Fruit fly (Drosophila melanogaster) whole organism, embryonic: ENCODE results near the gene qtc.

Source experiments
- Bgb ChIP-seq: fragments of 200-800 bp; sonication (Bioruptor generic); IDR thresholded peaks from 2 replicates; pipeline ENCODE4 v1.3.6; 2022; ENCODE audit warnings: missing biosample characterization, missing genetic modification characterization; ENCODE audit not compliant: partially characterized antibody
- CG10147 ChIP-seq: fragments of 200-800 bp; sonication (Bioruptor generic); optimal IDR thresholded peaks from 2 replicates; lab custom pipeline; 2019; ENCODE audit warnings: missing biosample characterization, mild to moderate bottlenecking, missing genetic modification characterization, moderate library complexity
- CG10267 ChIP-seq: fragments of 200-800 bp; sonication (Bioruptor generic); optimal IDR thresholded peaks from 2 replicates; lab custom pipeline; 2018; ENCODE audit warnings: missing biosample characterization, mild to moderate bottlenecking, missing genetic modification characterization, moderate library complexity
- CG10431 ChIP-seq: fragments of 200-800 bp; sonication (Bioruptor generic); optimal IDR thresholded peaks from 3 replicates; lab custom pipeline; 2018; ENCODE audit warnings: missing biosample characterization, mild to moderate bottlenecking, missing genetic modification characterization
- CG10543 ChIP-seq: fragments of 200-800 bp; sonication (Bioruptor generic); optimal IDR thresholded peaks from 3 replicates; lab custom pipeline; 2017; ENCODE audit warnings: missing biosample characterization, mild to moderate bottlenecking, missing genetic modification characterization, moderate library complexity
- CG10654 ChIP-seq: fragments of 200-800 bp; sonication (Bioruptor generic); optimal IDR thresholded peaks from 2 replicates; lab custom pipeline; 2016; ENCODE audit warnings: missing biosample characterization, missing genetic modification characterization
- CG10959 ChIP-seq: fragments of 200-800 bp; sonication (Bioruptor generic); IDR thresholded peaks from 2 replicates; pipeline ENCODE4 v1.3.6; 2022; ENCODE audit warnings: missing biosample characterization, missing genetic modification characterization
- CG10979 ChIP-seq: fragments of 200-800 bp; sonication (Bioruptor generic); optimal IDR thresholded peaks from 2 replicates; lab custom pipeline; 2018; ENCODE audit warnings: missing biosample characterization, mild to moderate bottlenecking, missing genetic modification characterization, moderate library complexity
- CG11093 ChIP-seq: fragments of 200-800 bp; sonication (Bioruptor generic); IDR thresholded peaks from 3 replicates; pipeline ENCODE4 v1.3.6; 2022; ENCODE audit warnings: missing biosample characterization, missing genetic modification characterization
- CG1647 ChIP-seq: fragments of 200-800 bp; sonication (Bioruptor generic); optimal IDR thresholded peaks from 3 replicates; lab custom pipeline; 2016; ENCODE audit warnings: missing biosample characterization, missing genetic modification characterization
- CG17385 ChIP-seq: fragments of 200-800 bp; sonication (Bioruptor generic); optimal IDR thresholded peaks from 3 replicates; lab custom pipeline; 2018; ENCODE audit warnings: missing biosample characterization, mild to moderate bottlenecking, missing genetic modification characterization
- CG18619 ChIP-seq: fragments of 200-800 bp; sonication (Bioruptor generic); optimal IDR thresholded peaks from 3 replicates; lab custom pipeline; 2017; ENCODE audit warnings: missing biosample characterization, mild to moderate bottlenecking, missing genetic modification characterization
- CG2120 ChIP-seq: fragments of 200-800 bp; sonication (Bioruptor generic); optimal IDR thresholded peaks from 3 replicates; lab custom pipeline; 2016; ENCODE audit warnings: missing biosample characterization, missing genetic modification characterization
- CG2202 ChIP-seq: fragments of 200-800 bp; sonication (Bioruptor generic); optimal IDR thresholded peaks from 2 replicates; lab custom pipeline; 2018; ENCODE audit warnings: missing biosample characterization, mild to moderate bottlenecking, missing genetic modification characterization
- CG30403 ChIP-seq: fragments of 200-800 bp; sonication (Bioruptor generic); optimal IDR thresholded peaks from 3 replicates; lab custom pipeline; 2016; ENCODE audit warnings: missing biosample characterization, missing genetic modification characterization
- CG31365 ChIP-seq: fragments of 200-800 bp; sonication (Bioruptor generic); optimal IDR thresholded peaks from 2 replicates; lab custom pipeline; 2018; ENCODE audit warnings: missing biosample characterization, mild to moderate bottlenecking, missing genetic modification characterization
- CG34224 ChIP-seq: fragments of 200-800 bp; sonication (Bioruptor generic); IDR thresholded peaks from 3 replicates; pipeline ENCODE4 v1.3.6; 2022; ENCODE audit warnings: missing biosample characterization, missing genetic modification characterization; ENCODE audit not compliant: partially characterized antibody
- CG34376 ChIP-seq: fragments of 200-800 bp; sonication (Bioruptor generic); optimal IDR thresholded peaks from 2 replicates; lab custom pipeline; 2018; ENCODE audit warnings: missing biosample characterization, mild to moderate bottlenecking, missing genetic modification characterization
- CG4360 ChIP-seq: fragments of 200-800 bp; sonication (Bioruptor generic); IDR thresholded peaks from 2 replicates; pipeline ENCODE4 v1.3.6; 2022; ENCODE audit warnings: missing biosample characterization, missing genetic modification characterization
- CG6254 ChIP-seq: fragments of 200-800 bp; sonication (Bioruptor generic); optimal IDR thresholded peaks from 3 replicates; lab custom pipeline; 2017; ENCODE audit warnings: mild to moderate bottlenecking, missing biosample characterization, missing genetic modification reagents, missing genetic modification characterization
- CG6791 ChIP-seq: fragments of 200-800 bp; sonication (Bioruptor generic); IDR thresholded peaks from 3 replicates; pipeline ENCODE4 v1.3.6; 2022; ENCODE audit warnings: missing biosample characterization, missing genetic modification characterization; ENCODE audit not compliant: partially characterized antibody
- CG7271 ChIP-seq: fragments of 200-800 bp; sonication (Bioruptor generic); optimal IDR thresholded peaks from 2 replicates; lab custom pipeline; 2018; ENCODE audit warnings: missing biosample characterization, mild to moderate bottlenecking, missing genetic modification characterization, moderate library complexity
- CHES-1-like ChIP-seq: fragments of 200-800 bp; sonication (Bioruptor generic); optimal IDR thresholded peaks from 2 replicates; lab custom pipeline; 2016; ENCODE audit warnings: missing biosample characterization, missing genetic modification characterization
- E2f1 ChIP-seq: fragments of 200-800 bp; sonication (Bioruptor generic); IDR thresholded peaks from 2 replicates; pipeline ENCODE4 v1.3.6; 2022; ENCODE audit warnings: missing biosample characterization, missing genetic modification characterization
- Eip74EF ChIP-seq, 2 experiments: fragments of 200-800 bp in 1 of 2; fragments of >200 bp in 1 of 2; sonication (Bioruptor generic) in 1 of 2; optimal IDR thresholded peaks; 2 replicates each; lab custom pipeline; 2017 to 2019; ENCODE audit warnings: missing biosample characterization in 2 of 2, missing genetic modification characterization in 2 of 2, mild to moderate bottlenecking in 1 of 2, moderate library complexity in 1 of 2
- HmgZ ChIP-seq: fragments of 200-800 bp; sonication (Bioruptor generic); optimal IDR thresholded peaks from 2 replicates; lab custom pipeline; 2018; ENCODE audit warnings: missing biosample characterization, mild to moderate bottlenecking, missing genetic modification characterization
- Lpt ChIP-seq: fragments of >200 bp; optimal IDR thresholded peaks from 2 replicates; lab custom pipeline; 2018; ENCODE audit warnings: missing biosample characterization, missing genetic modification characterization
- MBD-R2 ChIP-seq: fragments of 200-800 bp; sonication (Bioruptor generic); IDR thresholded peaks from 2 replicates; pipeline ENCODE4 v1.3.6; 2022; ENCODE audit warnings: missing biosample characterization, missing genetic modification characterization
- Nf-YB ChIP-seq: fragments of 200-800 bp; sonication (Bioruptor generic); optimal IDR thresholded peaks from 3 replicates; lab custom pipeline; 2019; ENCODE audit warnings: missing biosample characterization, mild to moderate bottlenecking, missing genetic modification characterization, moderate library complexity
- Xbp1 ChIP-seq: fragments of 200-800 bp; sonication (Bioruptor generic); optimal IDR thresholded peaks from 3 replicates; lab custom pipeline; 2016; ENCODE audit warnings: missing biosample characterization, mild to moderate bottlenecking, missing genetic modification characterization
- amos ChIP-seq: fragments of 200-800 bp; sonication (Bioruptor generic); IDR thresholded peaks from 2 replicates; pipeline ENCODE4 v1.3.6; 2022; ENCODE audit warnings: missing biosample characterization, missing genetic modification characterization; ENCODE audit not compliant: partially characterized antibody
- az2 ChIP-seq: fragments of 200-800 bp; sonication (Bioruptor generic); optimal IDR thresholded peaks from 3 replicates; lab custom pipeline; 2016; ENCODE audit warnings: missing biosample characterization, missing genetic modification characterization
- bab2 ChIP-seq: fragments of 200-800 bp; sonication (Bioruptor generic); optimal IDR thresholded peaks from 2 replicates; lab custom pipeline; 2016; ENCODE audit warnings: missing biosample characterization, missing genetic modification characterization
- br ChIP-seq: fragments of >200 bp; optimal IDR thresholded peaks from 2 replicates; lab custom pipeline; 2017
- crc ChIP-seq: fragments of 200-800 bp; sonication (Bioruptor generic); optimal IDR thresholded peaks from 2 replicates; lab custom pipeline; 2016; ENCODE audit warnings: missing biosample characterization, missing genetic modification characterization
- en ChIP-seq: fragments of 200-800 bp; sonication (Bioruptor generic); optimal IDR thresholded peaks from 2 replicates; lab custom pipeline; 2016; ENCODE audit warnings: missing biosample characterization, missing genetic modification characterization
- gem ChIP-seq: fragments of 200-800 bp; sonication (Bioruptor generic); optimal IDR thresholded peaks from 2 replicates; lab custom pipeline; 2019; ENCODE audit warnings: missing biosample characterization, mild to moderate bottlenecking, missing genetic modification characterization, moderate library complexity
- gt ChIP-seq: fragments of 200-800 bp; sonication (Bioruptor generic); IDR thresholded peaks from 2 replicates; pipeline ENCODE4 v1.3.6; 2022; ENCODE audit warnings: missing biosample characterization, missing genetic modification characterization
- h ChIP-seq: fragments of >200 bp; optimal IDR thresholded peaks from 2 replicates; lab custom pipeline; 2017
- her ChIP-seq: fragments of 200-800 bp; sonication (Bioruptor generic); optimal IDR thresholded peaks from 2 replicates; lab custom pipeline; 2016; ENCODE audit warnings: missing biosample characterization, missing genetic modification characterization
- jumu ChIP-seq: fragments of 200-800 bp; sonication (Bioruptor generic); optimal IDR thresholded peaks from 3 replicates; lab custom pipeline; 2016; ENCODE audit warnings: missing biosample characterization, missing genetic modification characterization
- klu ChIP-seq: fragments of 200-800 bp; sonication (Bioruptor generic); IDR thresholded peaks from 2 replicates; pipeline ENCODE4 v1.3.6; 2022; ENCODE audit warnings: missing biosample characterization, missing genetic modification characterization
- lab ChIP-seq: fragments of 200-800 bp; sonication (Bioruptor generic); optimal IDR thresholded peaks from 3 replicates; lab custom pipeline; 2017; ENCODE audit warnings: missing biosample characterization, missing genetic modification characterization, mild to moderate bottlenecking, moderate library complexity, missing genetic modification reagents
- lov ChIP-seq, 2 experiments: fragments of 200-800 bp in 1 of 2; fragments of >200 bp in 1 of 2; sonication (Bioruptor generic) in 1 of 2; IDR thresholded peaks in 1 of 2; optimal IDR thresholded peaks in 1 of 2; 2 replicates in 1 of 2; 3 replicates in 1 of 2; pipeline versions ENCODE4 v1.3.6 to Lab custom; 2017 to 2022; ENCODE audit warnings: missing biosample characterization in 1 of 2, missing genetic modification characterization in 1 of 2
- nerfin-2 ChIP-seq: fragments of 200-800 bp; sonication (Bioruptor generic); IDR thresholded peaks from 2 replicates; pipeline ENCODE4 v1.3.6; 2022; ENCODE audit warnings: missing biosample characterization, missing genetic modification characterization; ENCODE audit not compliant: partially characterized antibody
- phol ChIP-seq: fragments of 200-800 bp; sonication (Bioruptor generic); optimal IDR thresholded peaks from 3 replicates; lab custom pipeline; 2018; ENCODE audit warnings: missing biosample characterization, mild to moderate bottlenecking, missing genetic modification characterization, moderate library complexity
- pnt ChIP-seq: fragments of 200-800 bp; sonication (Bioruptor generic); optimal IDR thresholded peaks from 3 replicates; lab custom pipeline; 2016; ENCODE audit warnings: missing biosample characterization, missing genetic modification characterization
- sens ChIP-seq: fragments of 200-800 bp; sonication (Bioruptor generic); peaks from one replicate; lab custom pipeline; 2016; ENCODE audit warnings: missing biosample characterization, missing genetic modification characterization
- shn ChIP-seq: fragments of 200-800 bp; sonication (Bioruptor generic); optimal IDR thresholded peaks from 3 replicates; lab custom pipeline; 2016; ENCODE audit warnings: missing biosample characterization, missing genetic modification characterization
- sqz ChIP-seq: fragments of 200-800 bp; sonication (Bioruptor generic); optimal IDR thresholded peaks from 3 replicates; lab custom pipeline; 2018; ENCODE audit warnings: missing biosample characterization, mild to moderate bottlenecking, missing genetic modification characterization
- trem ChIP-seq: fragments of 200-800 bp; optimal IDR thresholded peaks from 3 replicates; lab custom pipeline; 2019; ENCODE audit warnings: missing biosample characterization, mild to moderate bottlenecking, missing genetic modification characterization, moderate library complexity

The qtc gene

DNA sequence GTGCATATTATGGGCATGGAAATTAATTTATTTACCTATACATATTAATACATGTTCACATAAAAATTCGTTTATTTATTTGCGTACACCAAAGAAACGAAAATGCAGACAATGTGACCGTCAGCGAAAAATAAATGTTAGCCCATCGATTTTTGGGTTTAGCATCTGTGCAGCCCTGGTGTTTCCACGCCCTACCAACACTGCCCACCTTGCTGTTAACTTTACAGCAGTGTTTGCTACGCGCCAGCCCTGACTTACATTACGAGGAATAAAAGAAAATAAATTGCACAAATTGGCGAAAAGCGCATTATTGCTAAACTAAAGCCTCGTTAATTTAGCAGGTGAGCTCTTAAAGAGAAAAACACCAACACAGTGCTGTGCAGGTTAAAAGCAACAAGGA lies 17.6 kb upstream of the qtc start, which contains the start of the genes CG33995, CG44000 and CG44001 (continued):
- TF ChIP-seq amos (GFP tag; lab: Robert Waterston, UW): peak; percentile 43; the same call in 1 of the 2 replicates
- TF ChIP-seq gt (GFP tag; lab: Robert Waterston, UW): no peak
- no peak for TF ChIP-seq nerfin-2 (GFP tag; lab: Robert Waterston, UW)
- peak; percentile 47 for TF ChIP-seq CG10543 (GFP tag; lab: Kevin White, UChicago)
- peak; percentile 45 for TF ChIP-seq en (GFP tag; lab: Kevin White, UChicago)
- peak; percentile 56 for TF ChIP-seq CHES-1-like
- peak; percentile 52 for TF ChIP-seq shn (GFP tag; lab: Kevin White, UChicago)
- TF ChIP-seq CG4360 (GFP tag; lab: Robert Waterston, UW): no peak
- TF ChIP-seq Eip74EF (GFP tag; optimal IDR thresholded peaks at IDR 0.05; lab: Kevin White, UChicago): no peak
- TF ChIP-seq CG10267: peak; percentile 97
- TF ChIP-seq lab: peak; percentile 47
- TF ChIP-seq Lpt (GFP tag; lab: Kevin White, UChicago): no peak
- peak; percentile 45 for TF ChIP-seq CG10654 (GFP tag; lab: Kevin White, UChicago)
- peak; percentile 94 for TF ChIP-seq MBD-R2 (GFP tag; lab: Robert Waterston, UW)
- no peak for TF ChIP-seq CG17385 (GFP tag; lab: Kevin White, UChicago)
- peak; percentile 16 for TF ChIP-seq CG1647 (GFP tag; lab: Kevin White, UChicago)
- peak; percentile 93 for TF ChIP-seq sens (GFP tag; lab: Kevin White, UChicago)
- peak; percentile 66 for TF ChIP-seq phol
- TF ChIP-seq CG7271 (tag; lab: Kevin White, UChicago): peak; percentile 3
- TF ChIP-seq br (lab: Kevin White, UChicago): no peak
- TF ChIP-seq CG11093 (GFP tag; lab: Robert Waterston, UW): no peak
- no peak for TF ChIP-seq h (lab: Kevin White, UChicago)
- TF ChIP-seq gem (tag; lab: Kevin White, UChicago): peak; percentile 45
- no peak for TF ChIP-seq CG31365 (tag; lab: Kevin White, UChicago)
- TF ChIP-seq Bgb: peak; percentile 46
- TF ChIP-seq bab2: peak; percentile 46
- TF ChIP-seq HmgZ (tag; lab: Kevin White, UChicago): peak; percentile 86
- TF ChIP-seq CG10979: peak; percentile 7
- no peak for TF ChIP-seq CG10147
- 0 out of 3 replicates have a peak, but pooled peaks have one; percentile 18 for TF ChIP-seq CG34224 (GFP tag; lab: Robert Waterston, UW)
- no peak for TF ChIP-seq CG10959 (GFP tag; lab: Robert Waterston, UW)
- peak; percentile 23 for TF ChIP-seq sqz (GFP tag; lab: Kevin White, UChicago)
- no peak for TF ChIP-seq crc (GFP tag; lab: Kevin White, UChicago)
- no peak for TF ChIP-seq lov (optimal IDR thresholded peaks at IDR 0.05; lab: Kevin White, UChicago)
- TF ChIP-seq lov (GFP tag; IDR thresholded peaks at IDR 0.05; lab: Robert Waterston, UW): no peak
- TF ChIP-seq E2f1: no peak
- TF ChIP-seq CG34376 (GFP tag; lab: Kevin White, UChicago): peak; percentile 48
- peak; percentile 65 for TF ChIP-seq jumu (GFP tag; lab: Kevin White, UChicago)
- TF ChIP-seq Xbp1 (GFP tag; lab: Kevin White, UChicago): peak; percentile 59
- TF ChIP-seq pnt (GFP tag; lab: Kevin White, UChicago): peak; percentile 28
- peak; percentile 78 for TF ChIP-seq CG2120 (GFP tag; lab: Kevin White, UChicago)
- peak; percentile 65 for TF ChIP-seq her (GFP tag; lab: Kevin White, UChicago)
- peak; percentile 12 for TF ChIP-seq az2 (GFP tag; lab: Kevin White, UChicago)
- TF ChIP-seq klu (GFP tag; lab: Robert Waterston, UW): no peak
- TF ChIP-seq Nf-YB (GFP tag; lab: Kevin White, UChicago): peak; percentile 9
- peak; percentile 30; the same call in 1 of the 3 replicates for TF ChIP-seq CG6791 (GFP tag; lab: Robert Waterston, UW)
- peak; percentile 45 for TF ChIP-seq trem (tag; lab: Kevin White, UChicago)
- TF ChIP-seq CG10431 (GFP tag; lab: Kevin White, UChicago): no peak
- peak; percentile 67 for TF ChIP-seq CG30403 (GFP tag; lab: Kevin White, UChicago)
- TF ChIP-seq CG2202: no peak
- peak; percentile 13 for TF ChIP-seq CG18619 (GFP tag; lab: Kevin White, UChicago)
- TF ChIP-seq CG6254: no peak
